Worm (Caenorhabditis elegans): ENCODE data around the gene wrt-9.

DNA sequence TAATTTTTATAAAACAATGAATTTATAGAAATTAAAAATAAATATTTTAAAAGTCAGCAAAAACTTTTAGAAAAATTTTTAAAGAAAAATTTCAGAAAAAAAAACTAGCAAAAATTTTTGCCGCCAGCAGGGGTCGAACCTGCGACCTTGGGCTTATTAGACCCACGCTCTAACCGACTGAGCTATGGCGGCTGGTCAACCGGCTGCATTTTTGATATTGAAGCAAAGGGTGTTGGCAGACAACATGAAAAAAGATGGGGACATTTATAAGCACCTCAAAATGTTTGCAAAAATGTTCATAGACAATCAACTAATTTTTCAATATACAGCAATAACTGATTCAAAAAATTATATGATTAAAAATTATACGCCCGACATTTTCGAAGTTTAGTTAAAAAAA is 13.5 kb downstream of the wrt-9 start:
- TF ChIP-seq ztf-29 (GFP tag; IDR thresholded peaks at IDR 0.05) (no peak), ref-1 (GFP tag; conservative IDR thresholded peaks at IDR 0.05) (no peak), flt-1 (GFP tag; IDR thresholded peaks at IDR 0.05) (no peak), klf-2 (GFP tag; conservative IDR thresholded peaks at IDR 0.05) (no peak), cog-1 (tag; optimal IDR thresholded peaks at IDR 0.05) (no peak), tab-1 (GFP tag; IDR thresholded peaks at IDR 0.05) (no peak)

All from whole organism, midembryonic.